Worm (Caenorhabditis elegans) whole organism, L1 larva: ENCODE measurements around the gene B0303.4.
A peak's percentile ranks its signal among the peaks of the same experiment; 100 is the strongest.

Experiments
- C16A3.4 ChIP-seq: fragments of 150-350 bp; optimal IDR thresholded peaks from 2 replicates; lab custom pipeline; 2014; ENCODE audit warnings: missing biosample characterization, missing genetic modification characterization
- ces-1 ChIP-seq: fragments of 150-350 bp; optimal IDR thresholded peaks from 2 replicates; lab custom pipeline; 2014; ENCODE audit warnings: missing biosample characterization, missing genetic modification reagents, missing genetic modification characterization
- jun-1 ChIP-seq: fragments of 150-350 bp; optimal IDR thresholded peaks from 2 replicates; lab custom pipeline; 2014; ENCODE audit warnings: missing biosample characterization, missing genetic modification reagents, missing genetic modification characterization
- lin-13 ChIP-seq: fragments of 150-350 bp; optimal IDR thresholded peaks from 2 replicates; lab custom pipeline; 2014; ENCODE audit warnings: missing biosample characterization, missing genetic modification reagents, missing genetic modification characterization
- lin-15B ChIP-seq: fragments of 150-350 bp; sonication (generic microtip); optimal IDR thresholded peaks from 3 replicates; lab custom pipeline; 2014; ENCODE audit warnings: missing biosample characterization, missing genetic modification characterization
- lin-35 ChIP-seq, 2 experiments: fragments of 150-350 bp; optimal IDR thresholded peaks; 2 replicates each; lab custom pipeline; 2014; ENCODE audit warnings: missing biosample characterization in 2 of 2, missing genetic modification characterization in 2 of 2, missing genetic modification reagents in 2 of 2
- lsy-2 ChIP-seq, 2 experiments: fragments of 150-350 bp; optimal IDR thresholded peaks; 2 replicates each; lab custom pipeline; 2014; ENCODE audit warnings: missing biosample characterization in 2 of 2, missing genetic modification characterization in 2 of 2
- mab-9 ChIP-seq: fragments of 200-800 bp; sonication (Bioruptor generic); IDR thresholded peaks from 2 replicates; pipeline ENCODE4 v1.3.6; 2022; ENCODE audit warnings: missing genetic modification reagents, missing genetic modification characterization, missing compliant biosample characterization
- nhr-77 ChIP-seq: fragments of 150-350 bp; optimal IDR thresholded peaks from 2 replicates; lab custom pipeline; 2014; ENCODE audit warnings: missing biosample characterization, missing genetic modification characterization
- tbx-2 ChIP-seq: sonication (generic microtip); optimal IDR thresholded peaks from 2 replicates; lab custom pipeline; 2016; ENCODE audit warnings: missing genetic modification characterization, missing compliant biosample characterization
- unc-30 ChIP-seq: sonication (generic microtip); optimal IDR thresholded peaks from 2 replicates; lab custom pipeline; 2017; ENCODE audit warnings: missing biosample characterization, missing genetic modification characterization

- peak; percentile 61 for TF ChIP-seq jun-1 (tag; lab: Kevin White, UChicago)
- peak; percentile 58 to 82 for TF ChIP-seq lin-35 (GFP tag; optimal IDR thresholded peaks at IDR 0.05; lab: Kevin White, UChicago)
- no peak for TF ChIP-seq ces-1 (GFP tag; lab: Kevin White, UChicago)
- peak; percentile 61 for TF ChIP-seq tbx-2 (tag; lab: Kevin White, UChicago)
- no peak for TF ChIP-seq unc-30 (tag; lab: Kevin White, UChicago)
- no peak for TF ChIP-seq mab-9 (GFP tag; lab: Robert Waterston, UW)
- TF ChIP-seq lin-13 = peak; percentile 42
- peak; percentile 46 for TF ChIP-seq nhr-77 (tag; lab: Kevin White, UChicago)
- peak; percentile 58 to 73 for TF ChIP-seq lsy-2 (tag; optimal IDR thresholded peaks at IDR 0.05; lab: Kevin White, UChicago)
- no peak for TF ChIP-seq lin-15B
- TF ChIP-seq C16A3.4 (tag; lab: Kevin White, UChicago) = peak; percentile 71
Measured at ce11 chrIII:8678371-8678770, 11.3 kb upstream of the B0303.4 start.
